Fruit fly (Drosophila melanogaster): ENCODE measurements around the gene kst.

DNA sequence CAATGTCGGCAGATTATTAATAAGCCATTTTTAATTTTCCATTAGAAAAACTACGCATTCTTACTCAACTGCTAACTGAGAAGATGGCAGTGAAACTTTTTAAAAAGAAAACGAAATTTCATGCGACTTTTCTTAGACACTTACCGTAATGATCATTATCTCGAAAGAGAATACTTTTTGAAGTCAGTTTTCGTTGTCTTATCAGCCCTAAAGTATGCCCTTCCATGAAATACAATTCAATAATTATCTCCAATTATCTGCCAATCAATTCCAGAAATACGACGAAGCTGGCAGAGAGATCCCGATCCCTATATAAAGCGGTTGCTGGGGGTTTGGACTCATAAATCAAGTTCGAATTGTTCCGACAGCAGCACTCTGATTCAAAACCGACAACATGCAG, 20.2 kb upstream of the kst start, which contains the start of gene Drsl5:
- TF ChIP-seq wor (GFP tag; IDR thresholded peaks at IDR 0.05), result no peak
- no peak for TF ChIP-seq tap (tag; optimal IDR thresholded peaks at IDR 0.05)
